Worm (Caenorhabditis elegans) whole organism, L2 larva: ENCODE measurements around the gene Y38C1AA.1.
A peak's percentile ranks its signal among the peaks of the same experiment; 100 is the strongest.

Experiments
- R02D3.7 ChIP-seq: fragments of 150-350 bp; optimal IDR thresholded peaks from 2 replicates; lab custom pipeline; 2014; ENCODE audit warnings: missing biosample characterization, missing genetic modification characterization
- ZK546.5 ChIP-seq: sonication (generic microtip); optimal IDR thresholded peaks from 2 replicates; lab custom pipeline; 2017; ENCODE audit warnings: missing biosample characterization, missing genetic modification characterization
- alr-1 ChIP-seq: fragments of 150-350 bp; optimal IDR thresholded peaks from 2 replicates; lab custom pipeline; 2014; ENCODE audit warnings: missing biosample characterization, missing genetic modification characterization
- ama-1 ChIP-seq: fragments of 150-350 bp; optimal IDR thresholded peaks from 2 replicates; lab custom pipeline; 2018; ENCODE audit warnings: inconsistent platforms
- blmp-1 ChIP-seq: sonication (generic microtip); optimal IDR thresholded peaks from 2 replicates; lab custom pipeline; 2017; ENCODE audit warnings: missing genetic modification characterization, mild to moderate bottlenecking, missing compliant biosample characterization, antibody characterized with exemption, moderate library complexity; ENCODE audit not compliant: insufficient read depth
- ceh-82 ChIP-seq: fragments of 150-350 bp; optimal IDR thresholded peaks from 2 replicates; lab custom pipeline; 2014; ENCODE audit warnings: missing biosample characterization, missing genetic modification characterization
- nhr-11 ChIP-seq: fragments of 150-350 bp; optimal IDR thresholded peaks from 2 replicates; lab custom pipeline; 2014; ENCODE audit warnings: missing biosample characterization, missing genetic modification characterization
- nhr-129 ChIP-seq: fragments of 150-350 bp; optimal IDR thresholded peaks from 2 replicates; lab custom pipeline; 2014; ENCODE audit warnings: missing biosample characterization, missing genetic modification characterization
- nhr-77 ChIP-seq: fragments of 150-350 bp; optimal IDR thresholded peaks from 2 replicates; lab custom pipeline; 2014; ENCODE audit warnings: missing biosample characterization, missing genetic modification characterization
- unc-39 ChIP-seq: fragments of 150-350 bp; optimal IDR thresholded peaks from 2 replicates; lab custom pipeline; 2014; ENCODE audit warnings: missing biosample characterization, missing genetic modification characterization
- unc-62 ChIP-seq: fragments of 150-350 bp; optimal IDR thresholded peaks from 2 replicates; lab custom pipeline; 2014; ENCODE audit warnings: missing biosample characterization, missing genetic modification reagents, missing genetic modification characterization
- ztf-11 ChIP-seq: sonication (generic microtip); optimal IDR thresholded peaks from 2 replicates; lab custom pipeline; 2017; ENCODE audit warnings: missing biosample characterization, missing genetic modification characterization

DNA sequence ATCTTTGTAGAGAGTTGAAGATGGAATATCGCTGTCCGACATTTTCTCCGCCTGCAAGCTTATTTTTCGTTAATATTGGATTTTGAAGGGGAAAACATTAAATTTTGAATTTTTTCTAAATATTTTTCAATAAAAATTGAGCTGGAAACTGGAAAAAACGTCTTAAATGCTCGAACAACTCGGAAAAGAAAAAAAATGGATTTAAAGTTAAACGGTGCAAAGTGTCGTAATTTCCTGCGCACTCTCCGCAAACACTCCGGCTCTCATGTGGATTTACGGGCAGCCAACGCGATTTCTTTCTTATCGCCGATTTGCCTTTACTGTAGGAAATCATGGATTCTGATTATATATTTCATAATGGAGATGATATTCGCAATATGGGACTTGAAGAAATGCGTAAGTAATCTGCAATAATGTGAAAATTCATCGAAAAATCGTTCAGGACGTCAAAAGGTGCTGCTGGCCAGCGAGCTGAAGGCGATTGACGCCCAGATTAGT, 32.3 kb downstream of the Y38C1AA.1 start, which contains the start of the genes fnta-1 and cogc-8:
- TF ChIP-seq ama-1 (lab: Kevin White, UChicago), result no peak
- no peak for TF ChIP-seq ztf-11 (tag; lab: Kevin White, UChicago)
- no peak for TF ChIP-seq ceh-82
- no peak for TF ChIP-seq alr-1 (tag; lab: Kevin White, UChicago)
- peak; percentile 51 for TF ChIP-seq nhr-129 (tag; lab: Kevin White, UChicago)
- peak; percentile 81 for TF ChIP-seq R02D3.7 (tag; lab: Kevin White, UChicago)
- no peak for TF ChIP-seq unc-62 (GFP tag; lab: Kevin White, UChicago)
- no peak for TF ChIP-seq unc-39 (tag; lab: Kevin White, UChicago)
- no peak for TF ChIP-seq blmp-1 (tag; lab: Kevin White, UChicago)
- no peak for TF ChIP-seq nhr-77 (tag; lab: Kevin White, UChicago)
- TF ChIP-seq ZK546.5 (tag; lab: Kevin White, UChicago), result no peak
- TF ChIP-seq nhr-11 (tag; lab: Kevin White, UChicago), result no peak
